Worm (Caenorhabditis elegans): Measurements from ENCODE around the gene cul-2.
A peak's percentile ranks its signal among the peaks of the same experiment; 100 is the strongest.

cul-2 gene

DNA sequence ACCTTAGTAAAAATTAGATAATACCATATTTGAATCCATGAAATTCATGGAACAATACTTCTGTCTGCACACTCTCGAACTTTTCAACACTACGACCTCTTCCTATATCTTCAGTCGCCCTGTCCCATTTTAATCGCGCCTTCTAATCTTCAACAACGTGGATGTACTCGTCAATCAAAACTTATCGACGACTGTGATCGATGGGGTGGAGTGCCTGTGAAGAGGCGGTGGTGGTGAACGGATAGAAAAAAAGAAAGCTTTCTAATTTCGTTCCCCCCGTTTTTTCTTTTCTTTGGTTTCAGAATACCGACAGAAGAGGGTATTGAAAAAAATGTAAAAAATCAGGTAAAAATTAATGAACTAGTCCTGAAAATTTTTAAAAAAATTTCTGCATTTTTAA is 28.0 kb upstream of the cul-2 start:
- peak; percentile 33 for TF ChIP-seq unc-55 (GFP tag; optimal IDR thresholded peaks at IDR 0.05)
- no peak for TF ChIP-seq unc-86 (tag; optimal IDR thresholded peaks at IDR 0.05)

DNA sequence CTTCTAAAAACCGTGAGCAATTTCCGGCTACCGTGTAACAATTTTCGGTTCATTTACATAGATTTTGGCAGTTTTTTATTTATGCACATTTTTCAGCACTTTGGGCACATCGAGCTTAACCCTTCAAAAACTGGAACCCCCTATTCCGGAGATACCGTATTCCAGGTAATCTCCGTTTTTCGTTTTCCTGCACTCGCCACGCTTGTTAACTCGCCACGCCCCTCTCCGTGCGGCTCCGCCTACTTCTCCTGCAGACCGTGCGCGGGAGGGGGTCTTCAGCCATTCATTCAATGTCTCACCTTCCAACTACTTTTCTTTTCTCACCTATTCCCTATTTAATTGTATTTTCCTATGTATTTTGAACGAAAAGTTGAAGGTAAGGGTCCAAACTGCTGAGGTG is 26.9 kb upstream of the cul-2 start:
- TF ChIP-seq nhr-11 (tag; optimal IDR thresholded peaks at IDR 0.05) (no peak), dve-1 (tag; optimal IDR thresholded peaks at IDR 0.05) (no peak)

DNA sequence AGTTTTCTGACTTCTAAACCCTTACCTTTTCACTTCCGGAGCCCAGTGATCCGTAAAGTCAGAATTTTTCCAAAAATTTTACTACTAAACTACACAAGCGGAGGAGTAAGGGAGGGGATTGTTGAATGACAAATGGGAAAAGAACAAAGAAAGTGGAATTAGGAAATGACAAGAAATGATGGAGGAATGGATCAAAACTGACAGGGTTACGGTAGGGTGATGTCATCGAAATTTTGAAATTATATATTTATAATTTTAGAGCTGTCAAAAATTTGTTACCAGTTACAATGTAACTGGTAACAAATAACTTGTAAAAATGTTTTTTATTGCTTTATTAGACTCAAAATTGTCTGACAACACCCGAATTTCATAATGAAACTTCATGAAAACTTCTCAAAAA is 20.7 kb upstream of the cul-2 start:
- TF ChIP-seq C38D4.7 (GFP tag; optimal IDR thresholded peaks at IDR 0.05) (no peak), sox-4 (tag; optimal IDR thresholded peaks at IDR 0.05) (no peak), ceh-2 (tag; optimal IDR thresholded peaks at IDR 0.05) (no peak), tbx-7 (tag; optimal IDR thresholded peaks at IDR 0.05) (no peak), fkh-10 (GFP tag; optimal IDR thresholded peaks at IDR 0.05) (no peak), pha-4 (tag; optimal IDR thresholded peaks at IDR 0.05) (no peak), lin-11 (tag; optimal IDR thresholded peaks at IDR 0.05) (no peak), ceh-34 (tag; optimal IDR thresholded peaks at IDR 0.05) (no peak), fkh-6 (tag; optimal IDR thresholded peaks at IDR 0.05) (no peak), ceh-24 (tag; optimal IDR thresholded peaks at IDR 0.05) (no peak), pqm-1 (tag; optimal IDR thresholded peaks at IDR 0.05) (no peak), npax-4 (tag; optimal IDR thresholded peaks at IDR 0.05) (no peak), dmd-4 (tag; optimal IDR thresholded peaks at IDR 0.05; ENCODE audit: borderline replicate concordance) (no peak), hlh-13 (GFP tag; optimal IDR thresholded peaks at IDR 0.05) (no peak)

DNA sequence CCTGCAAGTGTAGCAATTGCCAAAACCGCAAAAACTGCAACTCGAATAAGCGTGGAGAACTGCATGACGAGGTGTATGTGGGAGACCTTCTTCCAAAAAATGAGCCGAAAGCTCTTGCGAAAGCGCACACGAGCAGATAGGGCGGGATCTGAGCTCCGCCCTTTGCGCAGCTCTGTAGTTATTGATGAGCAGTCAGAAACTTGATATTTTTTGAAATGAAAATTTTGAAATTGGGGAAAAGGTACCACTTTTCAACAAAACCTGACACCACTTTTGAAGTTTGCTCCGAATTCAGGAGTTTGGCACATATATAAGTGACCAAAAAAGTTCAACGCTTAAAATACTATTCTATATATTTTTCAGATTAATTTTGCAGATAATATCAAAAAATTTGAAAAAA is 19.3 kb upstream of the cul-2 start, which contains the start of gene flp-15:
Gene flp-15 (minus strand): TSS at position 101 of the 400 bp plus-strand sequence.
- TF ChIP-seq ets-4 (tag; optimal IDR thresholded peaks at IDR 0.05) (no peak), pqm-1 (tag; optimal IDR thresholded peaks at IDR 0.05) (no peak), K09A11.1 (tag; optimal IDR thresholded peaks at IDR 0.05; ENCODE audit: insufficient read depth) (no peak), ceh-30 (tag; optimal IDR thresholded peaks at IDR 0.05) (no peak), hlh-15 (tag; optimal IDR thresholded peaks at IDR 0.05) (no peak), pag-3 (tag; optimal IDR thresholded peaks at IDR 0.05; ENCODE audit: borderline replicate concordance) (no peak)

DNA sequence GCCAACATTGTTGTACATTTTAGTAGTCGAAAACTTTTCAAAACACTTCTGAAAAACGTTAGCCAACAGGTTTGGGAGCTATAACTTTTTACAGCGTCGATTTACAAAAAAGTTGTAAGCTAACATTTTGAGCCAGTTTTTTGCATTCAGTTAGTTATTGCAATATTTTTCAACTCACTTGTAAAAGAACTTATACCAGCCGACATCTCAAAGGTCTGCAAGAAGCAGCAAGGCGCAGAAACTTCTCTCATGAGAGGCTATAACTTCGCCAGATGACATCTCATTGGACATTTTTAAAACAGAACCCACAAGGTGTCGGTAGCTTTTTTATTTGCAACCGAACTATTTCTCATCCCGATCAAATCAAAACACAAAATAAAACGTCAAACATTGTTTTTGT is 17.6 kb upstream of the cul-2 start:
- TF ChIP-seq tbx-2 (tag; optimal IDR thresholded peaks at IDR 0.05) = no peak
- no peak for TF ChIP-seq nhr-232 (tag; optimal IDR thresholded peaks at IDR 0.05)
- TF ChIP-seq ceh-22 (tag; optimal IDR thresholded peaks at IDR 0.05) = no peak
- TF ChIP-seq unc-3 (GFP tag; conservative IDR thresholded peaks at IDR 0.05) = no peak
- TF ChIP-seq unc-3 (tag; optimal IDR thresholded peaks at IDR 0.05) = no peak
- TF ChIP-seq ceh-31 (tag; optimal IDR thresholded peaks at IDR 0.05) = no peak
- no peak for TF ChIP-seq K09A11.1 (tag; optimal IDR thresholded peaks at IDR 0.05; ENCODE audit: insufficient read depth)

DNA sequence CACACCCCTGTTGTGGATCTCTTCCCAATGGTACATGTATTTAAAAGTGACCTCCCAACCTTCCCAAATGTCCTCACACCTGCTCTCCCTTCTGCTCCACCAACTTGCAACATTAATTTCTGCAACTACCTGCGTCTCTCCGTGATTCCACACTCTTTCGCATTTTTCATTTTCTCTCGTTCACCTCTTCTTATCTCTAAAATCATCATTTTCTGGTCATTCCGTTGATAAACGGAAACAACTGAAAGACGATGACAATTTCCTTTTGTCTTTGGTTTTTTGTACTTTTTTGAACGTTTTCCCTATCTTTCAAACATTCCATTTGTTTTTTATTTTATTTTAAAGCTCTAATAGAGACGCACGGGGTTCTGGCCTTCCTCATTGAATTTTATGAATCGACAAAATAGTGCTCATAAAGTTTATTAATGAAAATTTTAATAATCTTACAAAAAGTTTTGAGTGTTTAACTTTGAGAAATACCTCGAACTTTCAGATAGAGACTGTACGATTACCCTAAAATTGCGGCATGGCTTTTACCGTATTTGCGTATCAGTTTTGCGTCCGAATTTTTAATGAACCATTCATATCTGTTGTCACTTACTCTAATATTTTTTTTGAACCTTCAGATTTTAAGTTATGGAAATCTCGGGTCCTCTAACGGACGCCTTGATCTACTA is 14.3 kb upstream of the cul-2 start, which contains the start of gene aqp-11:
Gene aqp-11 (plus strand): TSS at position 627 of the 677 bp plus-strand sequence.
- TF ChIP-seq ceh-22 (tag; optimal IDR thresholded peaks at IDR 0.05) = no peak
- peak; percentile 5 for TF ChIP-seq tbx-2 (tag; optimal IDR thresholded peaks at IDR 0.05)
- TF ChIP-seq elt-2 (tag; optimal IDR thresholded peaks at IDR 0.05) = peak; percentile 30
- TF ChIP-seq sdc-2 (tag; optimal IDR thresholded peaks at IDR 0.05) = no peak

All from whole organism, late embryonic.